Worm (Caenorhabditis elegans) whole organism, L3 larva: Measurements from ENCODE around the gene cdc-50.B.

Source experiments
- R02D3.7 ChIP-seq: fragments of 150-350 bp; optimal IDR thresholded peaks from 2 replicates; lab custom pipeline; 2014; ENCODE audit warnings: missing biosample characterization, missing genetic modification characterization
- ZK546.5 ChIP-seq: sonication (generic microtip); optimal IDR thresholded peaks from 2 replicates; lab custom pipeline; 2017; ENCODE audit warnings: missing biosample characterization, missing genetic modification characterization
- aly-2 ChIP-seq: fragments of 150-350 bp; optimal IDR thresholded peaks from 2 replicates; lab custom pipeline; 2014; ENCODE audit warnings: missing biosample characterization, missing genetic modification characterization
- ama-1 ChIP-seq: fragments of 150-350 bp; optimal IDR thresholded peaks from 2 replicates; lab custom pipeline; 2018
- ceh-16 ChIP-seq: sonication (generic microtip); optimal IDR thresholded peaks from 2 replicates; lab custom pipeline; 2017; ENCODE audit warnings: missing biosample characterization, missing genetic modification characterization
- ceh-28 ChIP-seq: fragments of 150-350 bp; optimal IDR thresholded peaks from 2 replicates; lab custom pipeline; 2014; ENCODE audit warnings: missing biosample characterization, missing genetic modification reagents, missing genetic modification characterization
- ceh-82 ChIP-seq: fragments of 150-350 bp; optimal IDR thresholded peaks from 2 replicates; lab custom pipeline; 2014; ENCODE audit warnings: missing biosample characterization, missing genetic modification characterization
- ceh-9 ChIP-seq: sonication (generic microtip); optimal IDR thresholded peaks from 2 replicates; lab custom pipeline; 2018; ENCODE audit warnings: missing biosample characterization, missing genetic modification characterization
- daf-12 ChIP-seq: fragments of 150-350 bp; optimal IDR thresholded peaks from 2 replicates; lab custom pipeline; 2014; ENCODE audit warnings: missing biosample characterization, missing genetic modification reagents, missing genetic modification characterization
- egl-27 ChIP-seq: sonication (generic microtip); optimal IDR thresholded peaks from 4 replicates; lab custom pipeline; 2017; ENCODE audit warnings: missing biosample characterization, missing genetic modification reagents, missing genetic modification characterization
- egl-5 ChIP-seq: fragments of 150-350 bp; optimal IDR thresholded peaks from 2 replicates; lab custom pipeline; 2017; ENCODE audit warnings: missing biosample characterization, missing genetic modification reagents, missing genetic modification characterization, inconsistent platforms
- elt-1 ChIP-seq: fragments of 150-350 bp; optimal IDR thresholded peaks from 2 replicates; lab custom pipeline; 2014; ENCODE audit warnings: missing biosample characterization, missing genetic modification characterization
- elt-2 ChIP-seq: sonication (generic microtip); optimal IDR thresholded peaks from 2 replicates; lab custom pipeline; 2016; ENCODE audit warnings: missing genetic modification reagents, mild to moderate bottlenecking, missing genetic modification characterization, missing compliant biosample characterization
- elt-3 ChIP-seq, 3 experiments: fragments of 150-350 bp in 1 of 3; sonication (generic microtip) in 2 of 3; optimal IDR thresholded peaks; 2 replicates in 2 of 3; 4 replicates in 1 of 3; lab custom pipeline; 2014 to 2017; ENCODE audit warnings: missing biosample characterization in 3 of 3, missing genetic modification characterization in 3 of 3
- eor-1 ChIP-seq, 2 experiments: fragments of 150-350 bp; optimal IDR thresholded peaks; 2 replicates each; lab custom pipeline; 2014 to 2018; ENCODE audit warnings: missing biosample characterization in 2 of 2, missing genetic modification characterization in 2 of 2
- fkh-10 ChIP-seq: sonication (generic microtip); optimal IDR thresholded peaks from 2 replicates; lab custom pipeline; 2017; ENCODE audit warnings: missing biosample characterization, missing genetic modification reagents, missing genetic modification characterization
- fkh-2 ChIP-seq: fragments of 150-350 bp; optimal IDR thresholded peaks from 2 replicates; lab custom pipeline; 2014; ENCODE audit warnings: missing biosample characterization, missing genetic modification reagents, missing genetic modification characterization
- fos-1 ChIP-seq: fragments of 150-350 bp; optimal IDR thresholded peaks from 2 replicates; lab custom pipeline; 2014; ENCODE audit warnings: missing biosample characterization, missing genetic modification characterization
- hmg-11 ChIP-seq: sonication (generic microtip); optimal IDR thresholded peaks from 2 replicates; lab custom pipeline; 2016; ENCODE audit warnings: missing genetic modification characterization, missing compliant biosample characterization
- jun-1 ChIP-seq: fragments of 150-350 bp; optimal IDR thresholded peaks from 2 replicates; lab custom pipeline; 2014; ENCODE audit warnings: missing biosample characterization, missing genetic modification reagents, missing genetic modification characterization
- lin-15B ChIP-seq: fragments of 150-350 bp; optimal IDR thresholded peaks from 2 replicates; lab custom pipeline; 2014; ENCODE audit warnings: missing biosample characterization, missing genetic modification characterization
- lin-39 ChIP-seq: fragments of 150-350 bp; optimal IDR thresholded peaks from 2 replicates; lab custom pipeline; 2018; ENCODE audit warnings: missing biosample characterization, missing genetic modification reagents, missing genetic modification characterization
- lsy-12 ChIP-seq: sonication (generic microtip); optimal IDR thresholded peaks from 2 replicates; lab custom pipeline; 2016; ENCODE audit warnings: mild to moderate bottlenecking, missing genetic modification characterization, missing compliant biosample characterization
- mdl-1 ChIP-seq: fragments of 150-350 bp; optimal IDR thresholded peaks from 2 replicates; lab custom pipeline; 2014; ENCODE audit warnings: missing biosample characterization, missing genetic modification characterization
- mml-1 ChIP-seq: fragments of 150-350 bp; sonication (generic microtip); optimal IDR thresholded peaks from 3 replicates; lab custom pipeline; 2014; ENCODE audit warnings: missing biosample characterization, missing genetic modification characterization
- nfya-1 ChIP-seq: sonication (generic microtip); optimal IDR thresholded peaks from 2 replicates; lab custom pipeline; 2017; ENCODE audit warnings: missing genetic modification characterization, mild to moderate bottlenecking, missing compliant biosample characterization, antibody characterized with exemption, moderate library complexity; ENCODE audit not compliant: insufficient read depth
- nhr-11 ChIP-seq: fragments of 150-350 bp; optimal IDR thresholded peaks from 2 replicates; lab custom pipeline; 2014; ENCODE audit warnings: missing biosample characterization, missing genetic modification characterization
- nhr-12 ChIP-seq: fragments of 150-350 bp; optimal IDR thresholded peaks from 2 replicates; lab custom pipeline; 2014; ENCODE audit warnings: missing biosample characterization, missing genetic modification characterization
- nhr-23 ChIP-seq: fragments of 150-350 bp; optimal IDR thresholded peaks from 2 replicates; lab custom pipeline; 2014; ENCODE audit warnings: missing biosample characterization, missing genetic modification reagents, missing genetic modification characterization
- nhr-237 ChIP-seq: fragments of 150-350 bp; optimal IDR thresholded peaks from 2 replicates; lab custom pipeline; 2014; ENCODE audit warnings: missing biosample characterization, missing genetic modification characterization
- nhr-25 ChIP-seq: sonication (generic microtip); optimal IDR thresholded peaks from 2 replicates; lab custom pipeline; 2017; ENCODE audit warnings: missing biosample characterization, missing genetic modification characterization
- nhr-28 ChIP-seq: fragments of 150-350 bp; optimal IDR thresholded peaks from 2 replicates; lab custom pipeline; 2014; ENCODE audit warnings: missing biosample characterization, missing genetic modification characterization
- nhr-43 ChIP-seq: sonication (generic microtip); optimal IDR thresholded peaks from 2 replicates; lab custom pipeline; 2016; ENCODE audit warnings: mild to moderate bottlenecking, missing genetic modification characterization, missing compliant biosample characterization; ENCODE audit not compliant: poor library complexity, severe bottlenecking
- nhr-67 ChIP-seq: fragments of 150-350 bp; optimal IDR thresholded peaks from 2 replicates; lab custom pipeline; 2014; ENCODE audit warnings: missing biosample characterization, missing genetic modification characterization
- nhr-76 ChIP-seq: fragments of 150-350 bp; sonication (generic microtip); optimal IDR thresholded peaks from 5 replicates; lab custom pipeline; 2014; ENCODE audit warnings: missing biosample characterization, missing genetic modification characterization
- nhr-77 ChIP-seq: fragments of 150-350 bp; optimal IDR thresholded peaks from 2 replicates; lab custom pipeline; 2014; ENCODE audit warnings: missing biosample characterization, missing genetic modification characterization
- pha-4 ChIP-seq: fragments of 150-350 bp; optimal IDR thresholded peaks from 2 replicates; lab custom pipeline; 2014; ENCODE audit warnings: missing biosample characterization, missing genetic modification reagents, missing genetic modification characterization
- pqm-1 ChIP-seq: fragments of 150-350 bp; optimal IDR thresholded peaks from 2 replicates; lab custom pipeline; 2017; ENCODE audit warnings: missing biosample characterization, missing genetic modification characterization, inconsistent platforms
- sea-2 ChIP-seq: fragments of 150-350 bp; sonication (generic microtip); optimal IDR thresholded peaks from 4 replicates; lab custom pipeline; 2014; ENCODE audit warnings: missing biosample characterization, missing genetic modification reagents, missing genetic modification characterization
- skn-1 ChIP-seq: fragments of 150-350 bp; optimal IDR thresholded peaks from 2 replicates; lab custom pipeline; 2014; ENCODE audit warnings: missing biosample characterization, missing genetic modification characterization
- snpc-4 ChIP-seq: fragments of 150-350 bp; optimal IDR thresholded peaks from 2 replicates; lab custom pipeline; 2014; ENCODE audit warnings: missing biosample characterization, missing genetic modification characterization
- tbx-2 ChIP-seq: sonication (generic microtip); optimal IDR thresholded peaks from 2 replicates; lab custom pipeline; 2016; ENCODE audit warnings: mild to moderate bottlenecking, missing genetic modification characterization, missing compliant biosample characterization
- unc-39 ChIP-seq: sonication (generic microtip); optimal IDR thresholded peaks from 4 replicates; lab custom pipeline; 2017; ENCODE audit warnings: missing biosample characterization, missing genetic modification characterization
- unc-62 ChIP-seq: fragments of 150-350 bp; sonication (generic microtip); optimal IDR thresholded peaks from 4 replicates; lab custom pipeline; 2014; ENCODE audit warnings: missing biosample characterization, missing genetic modification reagents, missing genetic modification characterization
- zag-1 ChIP-seq: fragments of 150-350 bp; optimal IDR thresholded peaks from 2 replicates; lab custom pipeline; 2014; ENCODE audit warnings: missing biosample characterization, missing genetic modification characterization
- ztf-11 ChIP-seq: fragments of 150-350 bp; optimal IDR thresholded peaks from 2 replicates; lab custom pipeline; 2014; ENCODE audit warnings: missing biosample characterization, missing genetic modification characterization
- ztf-4 ChIP-seq: fragments of 150-350 bp; optimal IDR thresholded peaks from 2 replicates; lab custom pipeline; 2014; ENCODE audit warnings: missing biosample characterization, missing genetic modification characterization

Gene cdc-50.B

DNA sequence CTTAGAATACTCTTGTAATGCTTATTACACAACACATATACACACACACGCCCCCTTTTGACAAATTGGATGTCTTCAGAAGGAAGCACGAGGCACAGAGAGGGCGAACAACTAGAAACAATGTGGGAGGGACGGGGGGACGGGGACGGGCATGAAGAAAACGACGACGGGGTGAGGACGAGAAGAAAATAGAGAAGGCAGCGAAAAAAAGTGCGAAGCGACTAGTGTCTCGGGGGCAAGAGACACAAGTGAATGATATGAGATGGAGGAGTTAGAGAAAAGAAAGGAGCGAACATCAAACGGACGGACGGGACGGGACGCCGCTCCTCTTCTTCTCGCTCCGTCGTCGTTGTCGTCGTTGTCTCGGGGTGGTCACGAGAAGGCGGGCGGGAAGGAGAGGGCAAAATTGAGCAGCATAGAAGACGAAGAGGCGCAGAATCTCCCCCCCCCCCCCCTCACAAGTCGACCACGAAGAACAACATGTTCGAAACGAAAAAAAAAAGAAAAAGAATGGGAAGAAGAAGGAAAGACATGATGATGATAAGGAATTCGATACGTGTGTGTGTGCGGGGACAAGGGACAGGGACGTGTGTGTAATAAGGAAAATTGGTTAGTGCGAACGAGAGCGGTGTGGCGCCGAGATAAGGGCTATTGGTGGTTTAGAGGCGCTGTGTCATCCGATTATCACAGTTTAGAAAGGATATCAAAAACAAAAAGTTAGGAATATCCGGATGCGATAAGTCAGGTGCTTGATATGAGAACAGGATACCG, 30.4 kb downstream of the cdc-50.B start:
- TF ChIP-seq nhr-28 (no peak), sea-2 (GFP tag; lab: Kevin White, UChicago) (no peak), ama-1 (lab: Kevin White, UChicago) (no peak), pqm-1 (tag; lab: Kevin White, UChicago) (peak; percentile 56), ztf-11 (no peak), R02D3.7 (peak; percentile 46), nhr-12 (tag; lab: Kevin White, UChicago) (no peak), ceh-82 (tag; lab: Kevin White, UChicago) (peak; percentile 49), egl-27 (tag; lab: Kevin White, UChicago) (peak; percentile 53), hmg-11 (tag; lab: Kevin White, UChicago) (peak; percentile 80), skn-1 (tag; lab: Kevin White, UChicago) (peak; percentile 12), ceh-9 (tag; lab: Kevin White, UChicago) (no peak), zag-1 (peak; percentile 29), pha-4 (peak; percentile 68), fos-1 (tag; lab: Kevin White, UChicago) (no peak), elt-2 (tag; lab: Kevin White, UChicago) (peak; percentile 97), fkh-2 (tag; lab: Kevin White, UChicago) (no peak), snpc-4 (peak; percentile 83), nhr-11 (no peak), lin-15B (peak; percentile 17), lin-39 (tag; lab: Kevin White, UChicago) (peak; percentile 79), jun-1 (tag; lab: Kevin White, UChicago) (peak; percentile 77), ceh-28 (tag; lab: Kevin White, UChicago) (peak; percentile 57), eor-1 (tag; optimal IDR thresholded peaks at IDR 0.05; lab: Kevin White, UChicago) (no peak), unc-39 (tag; lab: Kevin White, UChicago) (no peak), nhr-23 (peak; percentile 83), lsy-12 (peak; percentile 82), ztf-4 (tag; lab: Kevin White, UChicago) (peak; percentile 67), nhr-67 (no peak), unc-62 (GFP tag; lab: Kevin White, UChicago) (peak; percentile 80), nhr-25 (tag; lab: Kevin White, UChicago) (peak; percentile 88), nhr-43 (tag; lab: Kevin White, UChicago) (peak; percentile 62), nhr-237 (tag; lab: Kevin White, UChicago) (no peak), mml-1 (tag; lab: Kevin White, UChicago) (no peak), elt-1 (tag; lab: Kevin White, UChicago) (peak; percentile 65), ceh-16 (tag; lab: Kevin White, UChicago) (no peak), fkh-10 (GFP tag; lab: Kevin White, UChicago) (peak; percentile 90), tbx-2 (tag; lab: Kevin White, UChicago) (peak; percentile 71), nhr-76 (no peak), ZK546.5 (tag; lab: Kevin White, UChicago) (no peak), egl-5 (tag; lab: Kevin White, UChicago) (no peak), daf-12 (tag; lab: Kevin White, UChicago) (peak; percentile 7), elt-3 (tag; optimal IDR thresholded peaks at IDR 0.05; lab: Kevin White, UChicago) (peak in 1 of 3 experiments; percentile 11), nfya-1 (tag; lab: Kevin White, UChicago) (peak; percentile 81), mdl-1 (peak; percentile 75), nhr-77 (tag; lab: Kevin White, UChicago) (no peak), aly-2 (no peak)
